Worm (Caenorhabditis elegans): ENCODE data around the gene F32D8.8.

- TF ChIP-seq sox-4 (tag; optimal IDR thresholded peaks at IDR 0.05), result no peak
- no peak for TF ChIP-seq T23F11.4 (GFP tag; optimal IDR thresholded peaks at IDR 0.05)
- no peak for TF ChIP-seq tbx-7 (tag; optimal IDR thresholded peaks at IDR 0.05)
- TF ChIP-seq fkh-6 (tag; optimal IDR thresholded peaks at IDR 0.05), result no peak
- no peak for TF ChIP-seq ceh-34 (tag; optimal IDR thresholded peaks at IDR 0.05)
- no peak for TF ChIP-seq nfya-1 (tag; optimal IDR thresholded peaks at IDR 0.05)
These were observed 48.4 kb downstream of the F32D8.8 start for ce11 chrV:10854197-10854596.
